Worm (Caenorhabditis elegans) whole organism, dauer: ENCODE data around the gene pfd-2.

Experiments used
- unc-62 ChIP-seq: sonication (generic microtip); optimal IDR thresholded peaks from 2 replicates; lab custom pipeline; 2017; ENCODE audit warnings: missing biosample characterization, missing genetic modification reagents, missing genetic modification characterization

The pfd-2 gene

ce11 chrII:4326420-4326819 is at the start of gene pfd-2:
TSS of gene pfd-2 (plus strand) at chrII:4326720.
- no peak for TF ChIP-seq unc-62 (GFP tag; lab: Kevin White, UChicago)

ce11 chrII:4276924-4277323 is 49.6 kb upstream of the pfd-2 start:
- no peak for TF ChIP-seq unc-62 (GFP tag; lab: Kevin White, UChicago)

- TF ChIP-seq unc-62 (GFP tag; lab: Kevin White, UChicago) = no peak
Observed at ce11 chrII:4277639-4278038, 48.9 kb upstream of the pfd-2 start.

- no peak for TF ChIP-seq unc-62 (GFP tag; lab: Kevin White, UChicago)
Observed at ce11 chrII:4281743-4282142, 44.8 kb upstream of the pfd-2 start, which contains the start of gene C01F1.5. TSS of gene C01F1.5 (minus strand) at chrII:4281845.

ce11 chrII:4284305-4285193 is 42.0 kb upstream of the pfd-2 start:
- no peak for TF ChIP-seq unc-62 (GFP tag; lab: Kevin White, UChicago)

ce11 chrII:4286921-4287320 is 39.6 kb upstream of the pfd-2 start:
- no peak for TF ChIP-seq unc-62 (GFP tag; lab: Kevin White, UChicago)

ce11 chrII:4288111-4288510 is 38.4 kb upstream of the pfd-2 start, which contains the start of gene C01F1.6:
TSS of gene C01F1.6 (minus strand) at chrII:4288211.
- TF ChIP-seq unc-62 (GFP tag; lab: Kevin White, UChicago) = no peak

- TF ChIP-seq unc-62 (GFP tag; lab: Kevin White, UChicago) = no peak
Observed at ce11 chrII:4288572-4288971, 37.9 kb upstream of the pfd-2 start.

- TF ChIP-seq unc-62 (GFP tag; lab: Kevin White, UChicago) = no peak
Observed at ce11 chrII:4291799-4292198, 34.7 kb upstream of the pfd-2 start.

ce11 chrII:4293027-4293522 is 33.4 kb upstream of the pfd-2 start:
- no peak for TF ChIP-seq unc-62 (GFP tag; lab: Kevin White, UChicago)

- TF ChIP-seq unc-62 (GFP tag; lab: Kevin White, UChicago) = no peak
Observed at ce11 chrII:4294189-4294588, 32.3 kb upstream of the pfd-2 start.

- TF ChIP-seq unc-62 (GFP tag; lab: Kevin White, UChicago) = no peak
Observed at ce11 chrII:4294801-4295200, 31.7 kb upstream of the pfd-2 start, which contains the start of gene rml-4. TSS of gene rml-4 (plus strand) at chrII:4295101.

- no peak for TF ChIP-seq unc-62 (GFP tag; lab: Kevin White, UChicago)
Observed at ce11 chrII:4297259-4297658, 29.3 kb upstream of the pfd-2 start.

ce11 chrII:4299227-4299703 is 27.3 kb upstream of the pfd-2 start, which contains the start of gene sco-1:
TSS of gene sco-1 (plus strand) at chrII:4299653.
- TF ChIP-seq unc-62 (GFP tag; lab: Kevin White, UChicago) = no peak

ce11 chrII:4301307-4301706 is 25.2 kb upstream of the pfd-2 start, which contains the start of gene gtf-2F1:
TSS of gene gtf-2F1 (plus strand) at chrII:4301607.
- no peak for TF ChIP-seq unc-62 (GFP tag; lab: Kevin White, UChicago)

- TF ChIP-seq unc-62 (GFP tag; lab: Kevin White, UChicago) = no peak
Observed at ce11 chrII:4306921-4307630, 19.4 kb upstream of the pfd-2 start, which contains the start of gene Y52E8A.3. TSS of gene Y52E8A.3 (minus strand) at chrII:4306971.
